Worm (Caenorhabditis elegans) whole organism, L3 larva: ENCODE measurements around the gene C06E7.4.

Source experiments
- aly-2 ChIP-seq: fragments of 150-350 bp; optimal IDR thresholded peaks from 2 replicates; lab custom pipeline; 2014; ENCODE audit warnings: missing biosample characterization, missing genetic modification characterization
- ama-1 ChIP-seq: fragments of 150-350 bp; optimal IDR thresholded peaks from 2 replicates; lab custom pipeline; 2018
- daf-12 ChIP-seq: fragments of 150-350 bp; optimal IDR thresholded peaks from 2 replicates; lab custom pipeline; 2014; ENCODE audit warnings: missing biosample characterization, missing genetic modification reagents, missing genetic modification characterization
- elt-2 ChIP-seq: sonication (generic microtip); optimal IDR thresholded peaks from 2 replicates; lab custom pipeline; 2016; ENCODE audit warnings: missing genetic modification reagents, mild to moderate bottlenecking, missing genetic modification characterization, missing compliant biosample characterization
- mdl-1 ChIP-seq: fragments of 150-350 bp; optimal IDR thresholded peaks from 2 replicates; lab custom pipeline; 2014; ENCODE audit warnings: missing biosample characterization, missing genetic modification characterization
- nfya-1 ChIP-seq: sonication (generic microtip); optimal IDR thresholded peaks from 2 replicates; lab custom pipeline; 2017; ENCODE audit warnings: missing genetic modification characterization, mild to moderate bottlenecking, missing compliant biosample characterization, antibody characterized with exemption, moderate library complexity; ENCODE audit not compliant: insufficient read depth
- nhr-237 ChIP-seq: fragments of 150-350 bp; optimal IDR thresholded peaks from 2 replicates; lab custom pipeline; 2014; ENCODE audit warnings: missing biosample characterization, missing genetic modification characterization
- snpc-4 ChIP-seq: fragments of 150-350 bp; optimal IDR thresholded peaks from 2 replicates; lab custom pipeline; 2014; ENCODE audit warnings: missing biosample characterization, missing genetic modification characterization

DNA sequence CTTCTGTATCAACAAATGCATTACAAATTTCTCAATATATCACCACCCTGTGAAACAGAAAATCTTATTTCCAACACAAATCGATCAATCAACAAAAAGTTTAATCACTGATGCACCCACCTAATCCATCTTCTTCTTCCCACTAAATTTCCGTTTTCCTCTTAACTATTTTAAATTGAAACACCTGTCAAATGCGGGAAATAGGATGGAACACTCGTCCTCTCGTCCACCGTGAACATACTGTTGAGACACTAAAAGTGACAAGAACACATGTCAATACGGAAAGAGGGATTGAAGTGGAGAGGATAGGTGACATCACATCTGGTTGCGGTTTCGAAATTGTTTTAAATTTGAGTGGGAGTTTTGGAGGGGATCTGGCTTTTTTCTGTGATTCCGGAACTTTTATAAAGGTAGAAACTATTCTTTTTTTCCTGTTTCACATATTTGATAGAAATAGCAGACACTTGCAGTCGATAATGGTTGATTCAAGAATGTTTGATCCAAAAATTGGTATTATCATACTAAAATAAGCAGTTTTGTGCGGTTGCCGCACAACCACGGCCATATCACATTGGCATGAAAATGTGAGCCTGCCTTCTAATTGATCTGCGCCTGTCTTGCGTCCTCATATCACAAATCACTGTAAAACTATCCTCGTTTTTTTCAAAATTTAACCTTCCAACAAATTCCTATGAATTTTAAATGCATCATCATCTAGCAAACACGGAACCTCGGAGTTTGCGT lies 39.5 kb downstream of the C06E7.4 start:
- TF ChIP-seq aly-2 (tag; lab: Kevin White, UChicago) (no peak), snpc-4 (tag; lab: Kevin White, UChicago) (no peak), elt-2 (tag; lab: Kevin White, UChicago) (no peak), nfya-1 (tag; lab: Kevin White, UChicago) (no peak), nhr-237 (no peak), daf-12 (tag; lab: Kevin White, UChicago) (no peak), ama-1 (lab: Kevin White, UChicago) (no peak), mdl-1 (tag; lab: Kevin White, UChicago) (no peak)
